Fruit fly (Drosophila melanogaster) whole organism, prepupa: ENCODE results near the gene inaF-B.

Experiments used
- CG6792 ChIP-seq: fragments of 200-800 bp; sonication (Bioruptor generic); optimal IDR thresholded peaks from 3 replicates; lab custom pipeline; 2016; ENCODE audit warnings: missing biosample characterization, missing genetic modification characterization
- CG6808 ChIP-seq: fragments of 200-800 bp; sonication (Bioruptor generic); optimal IDR thresholded peaks from 3 replicates; lab custom pipeline; 2017; ENCODE audit warnings: missing biosample characterization, missing genetic modification characterization, mild to moderate bottlenecking, moderate library complexity, missing genetic modification reagents
- CG6854 ChIP-seq: fragments of 200-800 bp; sonication (Bioruptor generic); optimal IDR thresholded peaks from 2 replicates; lab custom pipeline; 2017; ENCODE audit warnings: missing biosample characterization, mild to moderate bottlenecking, missing genetic modification characterization
- CG9139 ChIP-seq: fragments of 200-800 bp; sonication (Bioruptor generic); optimal IDR thresholded peaks from 3 replicates; lab custom pipeline; 2017; ENCODE audit warnings: missing biosample characterization, mild to moderate bottlenecking, missing genetic modification characterization
- Eip93F ChIP-seq: fragments of 200-800 bp; sonication (Bioruptor generic); optimal IDR thresholded peaks from 2 replicates; lab custom pipeline; 2016; ENCODE audit warnings: missing biosample characterization, mild to moderate bottlenecking, missing genetic modification characterization
- Gug ChIP-seq: fragments of 200-800 bp; sonication (Bioruptor generic); IDR thresholded peaks from 2 replicates; pipeline ENCODE4 v1.3.6; 2022; ENCODE audit warnings: missing biosample characterization, missing genetic modification characterization
- achi ChIP-seq: fragments of 200-800 bp; sonication (Bioruptor generic); optimal IDR thresholded peaks from 3 replicates; lab custom pipeline; 2016; ENCODE audit warnings: missing biosample characterization, missing genetic modification characterization
- dac ChIP-seq: fragments of 200-800 bp; sonication (Bioruptor generic); optimal IDR thresholded peaks from 2 replicates; lab custom pipeline; 2017; ENCODE audit warnings: missing biosample characterization, mild to moderate bottlenecking, missing genetic modification characterization
- topi ChIP-seq: fragments of 200-800 bp; sonication (Bioruptor generic); optimal IDR thresholded peaks from 3 replicates; lab custom pipeline; 2016; ENCODE audit warnings: missing biosample characterization, missing genetic modification characterization

DNA sequence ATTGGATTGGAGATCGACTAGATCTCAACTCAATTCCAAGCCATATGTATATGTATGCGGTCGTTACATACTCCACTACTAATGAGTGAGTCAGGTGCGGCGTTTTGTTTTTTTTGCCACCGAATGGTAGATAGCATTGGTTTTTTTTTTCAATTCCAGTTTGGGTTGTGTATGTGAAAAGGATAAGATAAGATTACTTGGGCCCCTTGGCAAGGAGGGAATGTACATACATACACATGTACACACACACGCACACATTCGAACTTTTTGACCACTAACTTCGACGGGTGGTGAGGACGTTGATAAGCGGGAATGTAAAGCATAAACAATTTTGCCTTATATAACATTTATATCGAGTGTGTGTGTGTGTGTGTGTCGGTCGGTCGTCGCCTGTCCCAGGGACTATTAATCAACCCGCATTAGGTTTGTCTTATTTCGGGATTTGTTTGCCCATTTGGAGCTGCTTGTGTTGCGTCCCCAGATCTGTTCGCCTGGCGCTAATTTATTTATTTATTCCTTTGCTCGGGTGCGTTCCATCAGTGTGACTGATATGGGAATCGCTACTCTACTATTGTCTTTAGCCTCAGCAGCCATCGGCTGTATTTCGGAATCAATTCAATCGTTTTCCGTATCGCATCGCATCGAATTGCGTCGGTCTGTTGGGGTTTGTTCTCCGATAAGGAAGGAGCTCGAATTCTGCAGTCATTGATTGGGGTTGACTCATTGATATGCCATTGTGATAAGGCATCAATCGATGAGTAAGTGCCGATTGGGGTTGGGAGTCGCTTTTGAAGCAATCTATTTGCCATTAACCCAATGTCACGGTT is 44.7 kb downstream of the inaF-B start:
- no peak for TF ChIP-seq CG6808
- no peak for TF ChIP-seq topi
- no peak for TF ChIP-seq Eip93F (GFP tag; lab: Kevin White, UChicago)
- no peak for TF ChIP-seq Gug (GFP tag; lab: Robert Waterston, UW)
- TF ChIP-seq CG6854, result no peak
- no peak for TF ChIP-seq CG9139
- TF ChIP-seq dac (GFP tag; lab: Kevin White, UChicago), result no peak
- no peak for TF ChIP-seq CG6792 (GFP tag; lab: Kevin White, UChicago)
- TF ChIP-seq achi (GFP tag; lab: Kevin White, UChicago), result no peak
